Worm (Caenorhabditis elegans): ENCODE data around the gene ZK637.14.

- TF ChIP-seq ztf-1 (GFP tag; conservative IDR thresholded peaks at IDR 0.05) (no peak), F13H6.1 (tag; optimal IDR thresholded peaks at IDR 0.05) (no peak), ama-1 (optimal IDR thresholded peaks at IDR 0.05) (no peak), peb-1 (tag; optimal IDR thresholded peaks at IDR 0.05) (no peak), nhr-10 (tag; optimal IDR thresholded peaks at IDR 0.05) (no peak), lin-13 (GFP tag; optimal IDR thresholded peaks at IDR 0.05) (no peak), sem-4 (tag; optimal IDR thresholded peaks at IDR 0.05) (no peak), nhr-77 (tag; optimal IDR thresholded peaks at IDR 0.05) (no peak), ceh-82 (tag; optimal IDR thresholded peaks at IDR 0.05) (no peak), mdl-1 (tag; optimal IDR thresholded peaks at IDR 0.05) (no peak), nhr-237 (tag; optimal IDR thresholded peaks at IDR 0.05) (no peak), snpc-4 (tag; optimal IDR thresholded peaks at IDR 0.05) (no peak)
Observed at ce11 chrIII:8911598-8912194, 22.7 kb upstream of the ZK637.14 start, which contains the start of gene tpk-1.

Measured in whole organism, L2 larva.